Fruit fly (Drosophila melanogaster): ENCODE data around the gene Prp4k.
A peak's percentile ranks its signal among the peaks of the same experiment; 100 is the strongest.

Prp4k gene

dm6 chr3L:174501-174900 is 36.8 kb downstream of the Prp4k start (continued):
- TF ChIP-seq tll (GFP tag; optimal IDR thresholded peaks at IDR 0.05), result no peak
- no peak for TF ChIP-seq pb (GFP tag; optimal IDR thresholded peaks at IDR 0.05)
- no peak for TF ChIP-seq ken (GFP tag; IDR thresholded peaks at IDR 0.05)
- TF ChIP-seq org-1 (GFP tag; optimal IDR thresholded peaks at IDR 0.05), result no peak
- TF ChIP-seq CG2712 (tag; optimal IDR thresholded peaks at IDR 0.05), result peak; percentile 3
- no peak for TF ChIP-seq al (GFP tag; IDR thresholded peaks at IDR 0.05)
- no peak for TF ChIP-seq CG11093 (GFP tag; IDR thresholded peaks at IDR 0.05)
- TF ChIP-seq NC2α (GFP tag; optimal IDR thresholded peaks at IDR 0.05), result no peak
- no peak for TF ChIP-seq CG14667 (GFP tag; IDR thresholded peaks at IDR 0.05)
- TF ChIP-seq CG7372 (GFP tag; IDR thresholded peaks at IDR 0.05), result no peak
- TF ChIP-seq CHES-1-like (GFP tag; optimal IDR thresholded peaks at IDR 0.05), result no peak
- no peak for TF ChIP-seq Sox100B (GFP tag; optimal IDR thresholded peaks at IDR 0.05)
- TF ChIP-seq CG18011 (GFP tag; optimal IDR thresholded peaks at IDR 0.05), result no peak
- TF ChIP-seq Sin3A (optimal IDR thresholded peaks at IDR 0.05), result no peak
- TF ChIP-seq PHDP (tag; optimal IDR thresholded peaks at IDR 0.05), result peak; percentile 18
- no peak for TF ChIP-seq CG18599 (GFP tag; optimal IDR thresholded peaks at IDR 0.05)
- no peak for TF ChIP-seq fd3F (GFP tag; optimal IDR thresholded peaks at IDR 0.05)
- no peak for TF ChIP-seq Sry-β (GFP tag; optimal IDR thresholded peaks at IDR 0.05)
- TF ChIP-seq crol (GFP tag; IDR thresholded peaks at IDR 0.05), result no peak
- TF ChIP-seq CG7839 (tag; optimal IDR thresholded peaks at IDR 0.05), result no peak
- TF ChIP-seq CG2199 (GFP tag; IDR thresholded peaks at IDR 0.05), result no peak
- TF ChIP-seq oc (tag; optimal IDR thresholded peaks at IDR 0.05), result no peak
- no peak for TF ChIP-seq chn (GFP tag; optimal IDR thresholded peaks at IDR 0.05)
- no peak for TF ChIP-seq CG10565 (GFP tag; optimal IDR thresholded peaks at IDR 0.05)
- no peak for TF ChIP-seq stc (GFP tag; IDR thresholded peaks at IDR 0.05)
- no peak for TF ChIP-seq CG10209 (GFP tag; optimal IDR thresholded peaks at IDR 0.05)
- no peak for TF ChIP-seq onecut (GFP tag; IDR thresholded peaks at IDR 0.05)
- TF ChIP-seq hbn (GFP tag; IDR thresholded peaks at IDR 0.05; ENCODE audit: partially characterized antibody), result peak; percentile 94
- no peak for TF ChIP-seq dimm (GFP tag; IDR thresholded peaks at IDR 0.05)
- TF ChIP-seq mld (GFP tag; IDR thresholded peaks at IDR 0.05; ENCODE audit: partially characterized antibody), result peak; percentile 86
- no peak for TF ChIP-seq sens-2 (GFP tag; IDR thresholded peaks at IDR 0.05)
- TF ChIP-seq Ets65A (GFP tag), result no peak
- TF ChIP-seq CG7786 (GFP tag; optimal IDR thresholded peaks at IDR 0.05), result no peak
- no peak for TF ChIP-seq CG3163 (GFP tag; optimal IDR thresholded peaks at IDR 0.05)
- TF ChIP-seq C15 (GFP tag; IDR thresholded peaks at IDR 0.05), result no peak
- no peak for TF ChIP-seq Kr (GFP tag; optimal IDR thresholded peaks at IDR 0.05)
- TF ChIP-seq D (optimal IDR thresholded peaks at IDR 0.05), result no peak
- TF ChIP-seq D (GFP tag; optimal IDR thresholded peaks at IDR 0.05), result no peak
- TF ChIP-seq ind (GFP tag; optimal IDR thresholded peaks at IDR 0.05), result no peak
- TF ChIP-seq Elba2 (GFP tag; optimal IDR thresholded peaks at IDR 0.05), result no peak
- no peak for TF ChIP-seq fd102C (GFP tag; optimal IDR thresholded peaks at IDR 0.05)
- no peak for TF ChIP-seq Optix (GFP tag; IDR thresholded peaks at IDR 0.05)
- TF ChIP-seq usp (GFP tag; optimal IDR thresholded peaks at IDR 0.05), result no peak
- TF ChIP-seq CG13287 (GFP tag; IDR thresholded peaks at IDR 0.05; ENCODE audit: partially characterized antibody), result peak; percentile 96
- TF ChIP-seq CG5245 (GFP tag; optimal IDR thresholded peaks at IDR 0.05), result no peak
- no peak for TF ChIP-seq cwo (GFP tag; optimal IDR thresholded peaks at IDR 0.05)
- TF ChIP-seq bbx (GFP tag; IDR thresholded peaks at IDR 0.05; ENCODE audit: partially characterized antibody), result peak; percentile 89
- no peak for TF ChIP-seq CG4820 (GFP tag; optimal IDR thresholded peaks at IDR 0.05)
- no peak for TF ChIP-seq nau (GFP tag; optimal IDR thresholded peaks at IDR 0.05)
- peak; percentile 86 for TF ChIP-seq CG42726 (GFP tag; IDR thresholded peaks at IDR 0.05; ENCODE audit: partially characterized antibody)
- no peak for TF ChIP-seq CG7928 (GFP tag; optimal IDR thresholded peaks at IDR 0.05)
- peak; percentile 92 for TF ChIP-seq Opbp (GFP tag; IDR thresholded peaks at IDR 0.05; ENCODE audit: partially characterized antibody)

Measured in whole organism, embryonic.